Fruit fly (Drosophila melanogaster) whole organism: Measurements from ENCODE around the gene CG42307.

Experiments
- CG8478 ChIP-seq: fragments of >200 bp; optimal IDR thresholded peaks from 2 replicates; lab custom pipeline; 2018; ENCODE audit warnings: inconsistent platforms
- Dll ChIP-seq: fragments of >200 bp; optimal IDR thresholded peaks from 2 replicates; lab custom pipeline; 2017
- EcR ChIP-seq, 2 experiments: fragments of >200 bp; optimal IDR thresholded peaks; 2 replicates each; lab custom pipeline; 2017; ENCODE audit warnings: missing biosample characterization in 2 of 2, missing genetic modification characterization in 2 of 2, missing genetic modification reagents in 2 of 2
- pan ChIP-seq: fragments of >200 bp; optimal IDR thresholded peaks from 2 replicates; lab custom pipeline; 2017
- psq ChIP-seq: fragments of >200 bp; optimal IDR thresholded peaks from 2 replicates; lab custom pipeline; 2017
- usp ChIP-seq: fragments of >200 bp; optimal IDR thresholded peaks from 2 replicates; lab custom pipeline; 2017; ENCODE audit warnings: missing biosample characterization, missing genetic modification characterization, mixed read lengths

CG42307 gene

DNA sequence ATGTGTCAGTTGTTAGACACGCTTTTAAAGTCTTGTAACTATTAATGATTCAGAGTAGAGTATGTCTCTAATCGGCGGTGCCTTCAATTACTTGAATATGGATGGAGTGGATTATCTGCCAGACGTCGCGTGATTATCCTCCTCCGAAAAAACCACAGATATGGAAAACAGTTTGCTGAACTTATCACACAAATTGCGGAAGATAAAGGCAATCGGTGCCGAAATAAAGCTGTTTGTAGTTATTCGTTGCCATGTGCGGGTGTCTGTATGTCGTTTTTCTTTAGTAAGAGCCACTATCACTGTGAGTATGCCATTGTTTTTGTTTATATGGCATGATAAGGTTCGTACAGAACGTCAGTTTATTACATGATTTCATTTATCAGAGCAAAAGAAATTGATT lies 15.1 kb downstream of the CG42307 start:
- TF ChIP-seq psq (lab: Kevin White, UChicago) (no peak), usp (GFP tag; lab: Kevin White, UChicago) (no peak), Dll (lab: Kevin White, UChicago) (no peak), EcR (GFP tag; optimal IDR thresholded peaks at IDR 0.05; lab: Kevin White, UChicago) (no peak), pan (lab: Kevin White, UChicago) (no peak), CG8478 (lab: Kevin White, UChicago) (no peak)

DNA sequence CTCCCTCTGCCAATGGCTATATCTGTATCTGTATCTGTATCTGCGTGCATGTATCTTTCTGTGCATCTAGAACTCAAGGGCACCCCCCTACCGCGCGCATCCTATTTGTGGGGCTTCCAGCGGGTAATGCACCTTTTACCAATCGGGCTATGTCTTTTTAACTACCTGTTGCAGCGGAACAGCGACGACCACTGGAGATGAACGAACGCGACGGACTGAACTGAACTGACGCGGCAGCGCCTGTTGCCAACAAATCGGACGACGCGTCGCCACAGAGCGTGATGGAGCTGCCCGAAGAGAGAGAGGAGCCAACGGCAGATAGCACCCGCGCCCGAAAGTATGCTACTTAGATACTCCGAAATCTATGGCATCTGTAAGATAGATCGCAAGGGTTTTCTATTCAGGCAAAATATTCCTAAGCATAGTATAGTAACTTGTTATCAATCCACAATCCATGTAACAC lies 16.1 kb downstream of the CG42307 start, which contains the start of gene Cln7:
Cln7 (minus strand) TSS at position 219 of the 463 bp plus-strand sequence.
- TF ChIP-seq psq (lab: Kevin White, UChicago) (no peak), Dll (lab: Kevin White, UChicago) (peak; percentile 12)

DNA sequence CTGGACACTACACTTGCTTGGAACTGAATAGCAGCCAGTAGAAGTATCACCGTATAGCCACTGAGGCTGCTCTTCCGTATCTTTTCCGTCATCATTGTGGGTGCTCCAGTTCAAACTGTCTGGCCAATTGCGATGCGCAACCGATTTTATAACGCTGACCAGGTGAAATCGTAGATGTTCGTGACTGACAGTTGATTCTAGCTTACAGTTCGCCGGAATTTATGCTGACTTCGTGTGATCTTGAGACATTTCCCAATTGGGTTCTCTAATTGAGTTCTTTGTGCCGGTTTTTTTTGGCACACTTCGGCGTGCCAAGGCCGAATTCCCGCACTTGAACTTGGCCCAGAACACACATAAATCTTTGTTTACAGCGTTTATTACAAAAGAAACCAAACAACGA lies 18.0 kb downstream of the CG42307 start, which contains the start of gene CG14834:
CG14834 (minus strand) TSS at position 173 of the 400 bp plus-strand sequence.
- TF ChIP-seq usp (GFP tag; lab: Kevin White, UChicago) (no peak), CG8478 (lab: Kevin White, UChicago) (no peak), psq (lab: Kevin White, UChicago) (no peak), EcR (GFP tag; optimal IDR thresholded peaks at IDR 0.05; lab: Kevin White, UChicago) (no peak), pan (lab: Kevin White, UChicago) (no peak), Dll (lab: Kevin White, UChicago) (no peak)

DNA sequence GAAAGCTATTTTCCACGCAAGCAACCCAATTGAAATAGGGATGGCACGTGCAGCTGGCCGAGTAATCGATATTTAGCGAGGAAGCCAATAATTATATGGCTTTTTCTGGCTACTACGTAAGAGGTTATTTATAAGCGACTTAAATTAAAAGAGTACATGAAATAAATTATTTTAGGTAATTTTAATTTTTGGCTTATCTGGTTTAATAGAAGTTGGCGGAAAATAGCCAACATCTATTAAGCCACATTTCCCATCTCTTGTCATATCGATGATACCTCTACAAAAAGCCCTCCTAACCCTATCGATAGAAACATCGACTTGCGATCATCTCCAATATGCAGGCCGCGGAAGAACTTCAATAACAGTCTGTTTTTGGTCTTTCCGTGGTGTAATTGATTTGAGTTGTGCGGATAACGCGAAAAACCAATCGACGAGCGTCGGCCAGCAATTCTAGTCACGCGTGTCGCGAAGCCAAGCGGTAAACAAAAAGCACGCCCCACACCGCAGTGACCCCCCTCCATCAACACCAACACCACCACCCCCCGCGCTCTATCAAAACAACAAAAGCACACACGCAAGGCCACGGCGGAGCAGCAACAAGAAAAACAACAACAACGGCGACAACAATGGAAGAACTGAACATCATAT lies 19.2 kb downstream of the CG42307 start, which contains the start of the genes Srp19 and qm:
Srp19 (minus strand) TSS at position 51 of the 648 bp plus-strand sequence.
qm (plus strand) TSS at position 330 of the 648 bp plus-strand sequence.
- no peak for TF ChIP-seq usp (GFP tag; lab: Kevin White, UChicago)
- no peak for TF ChIP-seq EcR (GFP tag; optimal IDR thresholded peaks at IDR 0.05; lab: Kevin White, UChicago)
- no peak for TF ChIP-seq CG8478 (lab: Kevin White, UChicago)
- no peak for TF ChIP-seq psq (lab: Kevin White, UChicago)
- no peak for TF ChIP-seq pan (lab: Kevin White, UChicago)
- no peak for TF ChIP-seq Dll (lab: Kevin White, UChicago)

DNA sequence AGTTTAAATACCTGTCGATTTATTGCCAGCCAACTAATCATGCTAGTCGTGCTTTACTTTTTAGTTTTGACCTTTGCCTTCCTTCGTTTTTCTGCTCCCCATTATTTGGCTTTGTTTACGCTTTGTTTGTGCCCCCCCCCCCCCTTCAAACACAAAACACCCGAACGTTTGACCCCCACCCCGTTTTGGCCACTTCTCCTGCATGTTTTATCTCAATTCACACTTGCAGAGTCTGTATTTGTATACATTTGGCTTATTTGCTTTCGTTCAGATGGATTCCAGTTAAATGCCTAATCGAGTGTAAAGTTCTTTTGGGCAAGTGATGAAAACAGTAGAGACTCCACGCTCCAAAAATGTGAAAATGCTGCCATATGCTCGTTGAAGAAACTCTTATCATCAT lies 20.4 kb downstream of the CG42307 start:
- TF ChIP-seq pan (lab: Kevin White, UChicago) (no peak), Dll (lab: Kevin White, UChicago) (no peak)

DNA sequence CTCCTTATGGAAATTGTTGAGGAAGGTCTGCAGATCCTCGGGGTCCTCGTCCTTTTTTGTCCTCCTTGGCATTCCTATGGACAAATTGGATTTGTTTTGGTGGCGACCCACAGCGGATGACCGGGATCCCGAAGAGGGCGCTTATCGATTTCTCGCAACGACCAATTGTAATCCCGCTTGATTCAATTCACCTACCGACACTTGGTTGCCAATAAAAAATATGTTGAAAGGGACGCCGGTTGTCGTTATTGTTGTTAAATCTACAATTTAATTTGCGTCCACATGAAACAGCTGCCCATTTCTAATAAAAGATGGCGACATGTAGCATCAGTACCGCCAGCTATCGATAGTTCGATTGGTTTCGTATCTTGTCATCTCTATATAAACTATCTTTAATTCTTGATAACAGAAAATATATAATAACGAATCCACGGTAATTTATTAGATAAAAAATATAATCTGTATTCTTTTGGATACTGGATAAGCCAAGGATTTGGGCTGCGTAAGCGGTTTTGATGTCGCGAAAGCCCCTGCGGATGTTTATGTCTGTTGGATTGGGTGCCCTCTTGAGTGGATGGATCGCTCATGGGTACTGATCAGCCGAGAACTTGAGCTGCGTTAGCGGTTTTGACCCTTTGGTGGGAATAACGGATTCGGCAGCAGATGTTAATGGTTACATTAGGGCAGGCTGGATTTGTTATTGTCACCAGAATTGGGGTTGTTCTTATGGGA lies 27.6 kb downstream of the CG42307 start, which contains the start of gene CTCF:
CTCF (minus strand) TSS at position 328 of the 732 bp plus-strand sequence.
- TF ChIP-seq usp (GFP tag; lab: Kevin White, UChicago) (no peak), EcR (GFP tag; optimal IDR thresholded peaks at IDR 0.05; lab: Kevin White, UChicago) (no peak), CG8478 (lab: Kevin White, UChicago) (no peak), psq (lab: Kevin White, UChicago) (no peak), pan (lab: Kevin White, UChicago) (no peak), Dll (lab: Kevin White, UChicago) (no peak)

DNA sequence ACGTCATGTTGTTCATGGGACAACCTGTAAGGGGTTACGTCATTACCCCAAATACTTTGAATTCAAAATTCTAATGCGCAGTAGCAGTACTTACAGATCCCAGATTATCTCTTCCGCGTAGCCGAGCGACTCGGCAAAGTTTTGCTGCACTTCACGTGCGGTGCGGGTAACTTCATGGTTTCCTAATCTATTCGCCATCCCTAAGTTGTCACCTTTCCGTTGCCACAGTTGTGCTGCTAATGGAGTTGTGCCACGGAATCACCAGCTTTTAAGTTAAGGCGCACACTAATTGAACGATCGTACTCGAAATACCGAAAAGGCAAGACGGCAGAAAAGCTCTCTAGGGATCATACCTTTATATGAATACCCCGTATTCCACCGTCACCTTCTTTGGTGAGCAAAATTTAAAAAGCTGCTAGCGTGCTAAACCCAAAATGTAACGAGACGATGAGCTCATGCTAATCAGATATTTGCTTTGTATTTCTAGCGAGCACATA lies 30.9 kb downstream of the CG42307 start, which contains the start of gene pst:
pst (minus strand) TSS at position 437 of the 497 bp plus-strand sequence.
- no peak for TF ChIP-seq CG8478 (lab: Kevin White, UChicago)
- no peak for TF ChIP-seq Dll (lab: Kevin White, UChicago)
- TF ChIP-seq pan (lab: Kevin White, UChicago): no peak
- TF ChIP-seq usp (GFP tag; lab: Kevin White, UChicago): no peak
- TF ChIP-seq psq (lab: Kevin White, UChicago): no peak
- TF ChIP-seq EcR (GFP tag; optimal IDR thresholded peaks at IDR 0.05; lab: Kevin White, UChicago): no peak

DNA sequence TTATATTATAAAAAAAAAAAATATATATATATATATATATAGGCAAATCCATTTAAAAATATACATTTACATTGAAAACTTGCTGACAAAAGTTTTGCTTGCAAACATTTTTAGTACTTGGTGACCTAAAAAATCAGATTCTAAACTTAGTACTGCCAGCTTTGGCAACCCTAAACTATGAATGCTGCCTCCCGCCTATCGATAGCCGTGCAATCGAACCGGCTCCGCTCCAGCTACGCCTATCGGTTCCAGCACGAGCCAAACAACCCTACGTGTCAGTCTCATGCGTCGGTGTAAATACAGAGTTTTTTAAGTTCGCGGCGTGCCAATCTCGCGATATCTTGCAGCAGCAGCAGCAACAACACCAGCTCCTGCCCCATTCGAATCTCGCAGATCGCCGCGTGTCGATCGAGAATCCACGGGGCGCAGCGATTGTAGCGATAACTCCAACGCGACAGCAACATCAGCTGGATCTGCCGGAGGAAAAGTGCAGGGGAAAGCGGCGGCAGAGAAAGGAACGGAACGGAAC lies 31.5 kb downstream of the CG42307 start, which contains the start of gene Sec63:
Sec63 (plus strand) TSS at position 238 of the 529 bp plus-strand sequence.
- no peak for TF ChIP-seq usp (GFP tag; lab: Kevin White, UChicago)
- TF ChIP-seq psq (lab: Kevin White, UChicago): no peak
- TF ChIP-seq pan (lab: Kevin White, UChicago): no peak
- no peak for TF ChIP-seq Dll (lab: Kevin White, UChicago)
- no peak for TF ChIP-seq CG8478 (lab: Kevin White, UChicago)
- no peak for TF ChIP-seq EcR (GFP tag; optimal IDR thresholded peaks at IDR 0.05; lab: Kevin White, UChicago)

DNA sequence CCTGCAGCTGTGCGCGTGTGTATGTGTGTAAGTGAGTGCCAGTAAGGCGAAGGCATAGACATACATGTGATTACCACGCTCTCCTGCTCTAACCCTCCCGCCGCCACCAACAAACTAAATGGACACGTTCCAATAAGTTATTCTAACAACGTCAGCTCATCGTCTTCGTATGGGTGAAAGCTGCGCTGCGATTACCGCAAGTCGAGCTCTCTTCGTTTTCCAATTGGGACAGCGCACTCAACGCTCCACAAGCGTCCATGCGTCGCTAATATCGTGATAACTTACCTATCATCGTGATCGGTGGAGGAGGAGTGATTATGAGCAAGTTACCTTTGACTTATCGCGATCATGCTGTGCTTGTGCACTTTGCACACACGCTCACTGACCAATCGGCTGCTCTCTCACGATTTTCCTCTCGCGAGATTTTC lies 32.2 kb downstream of the CG42307 start:
- no peak for TF ChIP-seq CG8478 (lab: Kevin White, UChicago)
- no peak for TF ChIP-seq pan (lab: Kevin White, UChicago)
- no peak for TF ChIP-seq EcR (GFP tag; optimal IDR thresholded peaks at IDR 0.05; lab: Kevin White, UChicago)
- no peak for TF ChIP-seq usp (GFP tag; lab: Kevin White, UChicago)
- no peak for TF ChIP-seq psq (lab: Kevin White, UChicago)
- TF ChIP-seq Dll (lab: Kevin White, UChicago): no peak

DNA sequence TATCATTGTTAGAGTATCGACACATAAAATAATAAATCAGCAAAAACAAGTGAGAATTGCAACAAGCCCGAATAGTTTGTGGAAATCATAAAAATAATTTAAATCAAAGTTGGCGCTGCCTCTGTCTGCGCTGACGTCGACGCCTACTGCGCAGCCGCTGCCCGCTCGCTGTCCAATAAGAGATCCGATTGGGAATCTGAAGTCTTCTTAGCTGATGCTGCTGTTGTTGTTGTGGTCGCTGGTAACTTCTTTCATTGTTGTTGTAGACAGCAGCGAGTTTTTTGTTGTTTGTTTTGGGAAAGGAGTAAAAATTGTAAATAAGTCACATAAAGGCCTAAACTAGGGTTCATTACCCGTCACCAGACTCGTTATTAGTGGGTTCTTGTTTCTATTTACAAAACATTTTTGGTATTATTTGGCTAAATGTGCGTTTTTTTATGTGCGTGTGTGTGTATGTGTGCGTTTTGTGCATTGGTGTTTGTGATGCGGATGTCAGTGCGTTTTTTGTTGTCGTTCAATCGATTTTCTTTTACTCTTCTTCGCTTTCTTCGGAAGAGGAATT lies 35.9 kb downstream of the CG42307 start:
- TF ChIP-seq CG8478 (lab: Kevin White, UChicago) (no peak), EcR (GFP tag; optimal IDR thresholded peaks at IDR 0.05; lab: Kevin White, UChicago) (no peak), usp (GFP tag; lab: Kevin White, UChicago) (no peak), Dll (lab: Kevin White, UChicago) (no peak), pan (lab: Kevin White, UChicago) (no peak), psq (lab: Kevin White, UChicago) (no peak)
